Worm (Caenorhabditis elegans): Measurements from ENCODE around the gene tlk-1.

Gene tlk-1

ce11 chrIII:9717243-9717642 lies 17.6 kb downstream of the tlk-1 start (continued):
- peak in 1 of 2 experiments; percentile 54 for TF ChIP-seq mdl-1 (tag; optimal IDR thresholded peaks at IDR 0.05)
- no peak for TF ChIP-seq skn-1 (tag; optimal IDR thresholded peaks at IDR 0.05)
- peak; percentile 55 for TF ChIP-seq sup-37 (GFP tag; optimal IDR thresholded peaks at IDR 0.05)
- no peak for TF ChIP-seq ceh-63 (GFP tag; optimal IDR thresholded peaks at IDR 0.05)
- TF ChIP-seq isw-1 (GFP tag; IDR thresholded peaks at IDR 0.05): no peak
- TF ChIP-seq ztf-4 (tag; optimal IDR thresholded peaks at IDR 0.05): peak; percentile 24
- peak; percentile 88 for TF ChIP-seq nhr-85 (tag)
- TF ChIP-seq unc-62 (GFP tag; optimal IDR thresholded peaks at IDR 0.05): no peak
- TF ChIP-seq ztf-11 (tag; optimal IDR thresholded peaks at IDR 0.05): peak in 1 of 2 experiments; percentile 37
- TF ChIP-seq nhr-11 (tag; optimal IDR thresholded peaks at IDR 0.05): no peak
- no peak for TF ChIP-seq lin-13 (GFP tag; optimal IDR thresholded peaks at IDR 0.05)
- peak; percentile 4 for TF ChIP-seq jun-1 (tag; optimal IDR thresholded peaks at IDR 0.05)
- peak; percentile 20 for TF ChIP-seq egl-13 (tag; optimal IDR thresholded peaks at IDR 0.05)
- TF ChIP-seq nhr-90 (tag; optimal IDR thresholded peaks at IDR 0.05; ENCODE audit: poor library complexity): peak; percentile 91
- no peak for TF ChIP-seq C16A3.4 (tag; optimal IDR thresholded peaks at IDR 0.05)
- TF ChIP-seq ces-1 (GFP tag; optimal IDR thresholded peaks at IDR 0.05): no peak
- no peak for TF ChIP-seq pag-3 (tag; optimal IDR thresholded peaks at IDR 0.05; ENCODE audit: borderline replicate concordance, insufficient read depth)
- no peak for TF ChIP-seq sox-4 (tag; optimal IDR thresholded peaks at IDR 0.05)
- peak; percentile 80 for TF ChIP-seq nhr-20 (tag; optimal IDR thresholded peaks at IDR 0.05)
- peak; percentile 31 for TF ChIP-seq lir-3 (tag; optimal IDR thresholded peaks at IDR 0.05; ENCODE audit: poor library complexity)
- peak; percentile 62 for TF ChIP-seq grh-1 (GFP tag; IDR thresholded peaks at IDR 0.05)
- TF ChIP-seq nhr-237 (tag; optimal IDR thresholded peaks at IDR 0.05): no peak
- peak; percentile 84 for TF ChIP-seq nhr-47 (tag; optimal IDR thresholded peaks at IDR 0.05)
- TF ChIP-seq nhr-77 (tag; optimal IDR thresholded peaks at IDR 0.05): peak; percentile 40
- peak; percentile 35 for TF ChIP-seq lin-15B (tag; optimal IDR thresholded peaks at IDR 0.05)
- peak; percentile 91 for TF ChIP-seq elt-2 (tag; optimal IDR thresholded peaks at IDR 0.05)
- TF ChIP-seq elt-3 (tag; optimal IDR thresholded peaks at IDR 0.05): peak in 4 of 6 experiments; percentile 3 to 14 (median 8)
- TF ChIP-seq irx-1 (tag; optimal IDR thresholded peaks at IDR 0.05): peak; percentile 71
- peak; percentile 78 for TF ChIP-seq swsn-7 (tag; optimal IDR thresholded peaks at IDR 0.05)
- peak; percentile 35 to 59 for TF ChIP-seq efl-1 (optimal IDR thresholded peaks at IDR 0.05)
- TF ChIP-seq efl-1 (GFP tag; optimal IDR thresholded peaks at IDR 0.05 in 1 of 2): peak; percentile 37 to 97
- TF ChIP-seq snpc-4 (tag; optimal IDR thresholded peaks at IDR 0.05): peak; percentile 99
- no peak for TF ChIP-seq efl-3 (GFP tag; optimal IDR thresholded peaks at IDR 0.05)
- peak; percentile 58 for TF ChIP-seq xbp-1 (tag; optimal IDR thresholded peaks at IDR 0.05)
- TF ChIP-seq lin-39 (tag; optimal IDR thresholded peaks at IDR 0.05): peak; percentile 56
- peak; percentile 20 for TF ChIP-seq ceh-90 (tag; optimal IDR thresholded peaks at IDR 0.05)
- TF ChIP-seq unc-86 (tag; optimal IDR thresholded peaks at IDR 0.05): peak; percentile 32

- TF ChIP-seq elt-2 (tag; optimal IDR thresholded peaks at IDR 0.05) (peak; percentile 39), ceh-82 (tag; optimal IDR thresholded peaks at IDR 0.05) (no peak)
Observed at ce11 chrIII:9720191-9720590, 20.5 kb downstream of the tlk-1 start, which contains the start of gene ncx-7. Gene ncx-7 (minus strand): TSS chrIII:9720291.

DNA sequence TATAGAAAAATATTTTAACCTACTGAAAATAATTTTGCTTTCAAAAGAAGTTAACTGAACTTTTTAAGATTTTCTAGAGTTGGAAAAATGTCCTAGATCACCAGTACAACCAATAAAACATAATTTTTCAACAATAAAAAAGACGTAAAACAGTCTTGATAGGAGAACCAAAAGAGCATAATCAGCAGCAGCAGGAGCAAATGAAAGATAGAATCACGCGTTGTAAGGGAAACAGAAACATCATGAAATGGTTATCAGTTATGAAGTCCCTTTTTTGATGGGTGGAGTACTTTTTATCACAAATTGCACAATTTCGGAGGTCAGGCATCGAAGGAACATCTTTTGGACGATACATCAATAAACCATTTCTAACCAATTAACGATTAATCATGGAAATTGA lies 22.3 kb downstream of the tlk-1 start:
- TF ChIP-seq elt-2 (tag; optimal IDR thresholded peaks at IDR 0.05): peak; percentile 91
- TF ChIP-seq nhr-20 (tag; optimal IDR thresholded peaks at IDR 0.05): peak; percentile 5
- peak; percentile 44 for TF ChIP-seq pqm-1 (tag; optimal IDR thresholded peaks at IDR 0.05)
- no peak for TF ChIP-seq C04F5.9 (tag; optimal IDR thresholded peaks at IDR 0.05)
- TF ChIP-seq tlp-1 (tag; optimal IDR thresholded peaks at IDR 0.05): peak; percentile 59
- TF ChIP-seq lin-35 (GFP tag; optimal IDR thresholded peaks at IDR 0.05): peak in 1 of 2 experiments; percentile 26
- TF ChIP-seq fkh-8 (tag; optimal IDR thresholded peaks at IDR 0.05): no peak
- peak; percentile 8 for TF ChIP-seq nhr-71 (tag; optimal IDR thresholded peaks at IDR 0.05)

Data from whole organism, L1 larva.